Worm (Caenorhabditis elegans) whole organism, young adult: ENCODE measurements around the gene bath-38.

Source experiments
- F22D6.2 ChIP-seq: sonication (generic microtip); optimal IDR thresholded peaks from 2 replicates; lab custom pipeline; 2016; ENCODE audit warnings: mild to moderate bottlenecking, missing genetic modification characterization, missing compliant biosample characterization
- F33H1.4 ChIP-seq: fragments of 200-800 bp; sonication (Bioruptor generic); IDR thresholded peaks from 2 replicates; pipeline ENCODE4 v1.3.6; 2022; ENCODE audit warnings: missing genetic modification reagents, missing genetic modification characterization, missing compliant biosample characterization
- F57C9.4 ChIP-seq: sonication (generic microtip); optimal IDR thresholded peaks from 2 replicates; lab custom pipeline; 2017; ENCODE audit warnings: mild to moderate bottlenecking, missing genetic modification characterization, missing compliant biosample characterization
- K11D2.4 ChIP-seq: fragments of 200-800 bp; sonication (Bioruptor generic); IDR thresholded peaks from 2 replicates; pipeline ENCODE4 v1.3.6; 2022; ENCODE audit warnings: missing genetic modification reagents, missing genetic modification characterization, missing compliant biosample characterization
- K12H6.12 ChIP-seq: fragments of 200-800 bp; sonication (Bioruptor generic); optimal IDR thresholded peaks from 2 replicates; lab custom pipeline; 2018; ENCODE audit warnings: mild to moderate bottlenecking, missing genetic modification characterization, missing compliant biosample characterization
- T26A5.8 ChIP-seq: sonication (generic microtip); optimal IDR thresholded peaks from 2 replicates; lab custom pipeline; 2016; ENCODE audit warnings: missing genetic modification characterization, missing compliant biosample characterization
- Y53F4B.3 ChIP-seq: fragments of 200-800 bp; sonication (Bioruptor generic); IDR thresholded peaks from 2 replicates; pipeline ENCODE4 v1.3.6; 2022; ENCODE audit warnings: missing genetic modification reagents, missing genetic modification characterization, missing compliant biosample characterization
- Y67H2A.10 ChIP-seq: fragments of 200-800 bp; sonication (Bioruptor generic); conservative IDR thresholded peaks from 2 replicates; pipeline ENCODE4 v1.3.6; 2022; ENCODE audit warnings: missing genetic modification reagents, missing genetic modification characterization, missing compliant biosample characterization
- ZK185.1 ChIP-seq: sonication (generic microtip); optimal IDR thresholded peaks from 2 replicates; lab custom pipeline; 2016; ENCODE audit warnings: mild to moderate bottlenecking, missing genetic modification characterization, missing compliant biosample characterization; ENCODE audit not compliant: poor library complexity, severe bottlenecking
- aptf-2 ChIP-seq: fragments of 200-800 bp; sonication (Bioruptor generic); conservative IDR thresholded peaks from 2 replicates; pipeline ENCODE4 v1.3.6; 2022; ENCODE audit warnings: missing genetic modification reagents, missing genetic modification characterization, missing compliant biosample characterization
- athp-1 ChIP-seq: sonication (generic microtip); optimal IDR thresholded peaks from 2 replicates; lab custom pipeline; 2017; ENCODE audit warnings: mild to moderate bottlenecking, missing genetic modification characterization, missing compliant biosample characterization
- attf-3 ChIP-seq: fragments of 200-800 bp; sonication (Bioruptor generic); conservative IDR thresholded peaks from 2 replicates; pipeline ENCODE4 v1.3.6; 2022; ENCODE audit warnings: missing genetic modification reagents, missing genetic modification characterization, missing compliant biosample characterization
- bed-1 ChIP-seq: fragments of 200-800 bp; sonication (Bioruptor generic); IDR thresholded peaks from 2 replicates; pipeline ENCODE4 v1.3.6; 2022; ENCODE audit warnings: missing genetic modification reagents, missing genetic modification characterization, missing compliant biosample characterization
- ccch-3 ChIP-seq: fragments of 200-800 bp; sonication (Bioruptor generic); optimal IDR thresholded peaks from 2 replicates; lab custom pipeline; 2018; ENCODE audit warnings: mild to moderate bottlenecking, missing genetic modification characterization, missing compliant biosample characterization
- cebp-1 ChIP-seq, 2 experiments: fragments of 200-800 bp in 1 of 2; sonication (Bioruptor generic) in 1 of 2; sonication (generic microtip) in 1 of 2; IDR thresholded peaks in 1 of 2; optimal IDR thresholded peaks in 1 of 2; 2 replicates each; pipeline versions ENCODE4 v1.3.6 to Lab custom; 2017 to 2022; ENCODE audit warnings: missing compliant biosample characterization in 2 of 2, missing genetic modification characterization in 2 of 2, mild to moderate bottlenecking in 1 of 2, missing genetic modification reagents in 1 of 2, moderate library complexity in 1 of 2
- cebp-2 ChIP-seq: fragments of 200-800 bp; sonication (Bioruptor generic); IDR thresholded peaks from 2 replicates; pipeline ENCODE4 v1.3.6; 2022; ENCODE audit warnings: missing genetic modification characterization, missing compliant biosample characterization
- ceh-40 ChIP-seq: fragments of 200-800 bp; sonication (Bioruptor generic); IDR thresholded peaks from 2 replicates; pipeline ENCODE4 v1.3.6; 2022; ENCODE audit warnings: missing genetic modification characterization, missing compliant biosample characterization
- chd-7 ChIP-seq: sonication (generic microtip); optimal IDR thresholded peaks from 2 replicates; lab custom pipeline; 2016; ENCODE audit warnings: mild to moderate bottlenecking, missing genetic modification characterization, moderate library complexity, missing compliant biosample characterization
- dpl-1 ChIP-seq: fragments of 150-350 bp; optimal IDR thresholded peaks from 2 replicates; lab custom pipeline; 2014; ENCODE audit warnings: missing biosample characterization, missing genetic modification reagents, missing genetic modification characterization
- egl-18 ChIP-seq: fragments of 200-800 bp; sonication (Bioruptor generic); IDR thresholded peaks from 2 replicates; pipeline ENCODE4 v1.3.6; 2022; ENCODE audit warnings: missing genetic modification reagents, missing genetic modification characterization, missing compliant biosample characterization
- egl-44 ChIP-seq: fragments of 200-800 bp; sonication (Bioruptor generic); IDR thresholded peaks from 2 replicates; pipeline ENCODE4 v1.3.6; 2022; ENCODE audit warnings: missing genetic modification reagents, missing genetic modification characterization, missing compliant biosample characterization
- ekl-4 ChIP-seq: fragments of 200-800 bp; sonication (Bioruptor generic); IDR thresholded peaks from 2 replicates; pipeline ENCODE4 v1.3.6; 2022; ENCODE audit warnings: missing genetic modification reagents, missing genetic modification characterization, missing compliant biosample characterization
- hmg-1.2 ChIP-seq: fragments of 200-800 bp; sonication (Bioruptor generic); IDR thresholded peaks from 2 replicates; pipeline ENCODE4 v1.3.6; 2022; ENCODE audit warnings: missing genetic modification reagents, missing genetic modification characterization, missing compliant biosample characterization
- hsf-1 ChIP-seq: fragments of 200-800 bp; sonication (Bioruptor generic); IDR thresholded peaks from 2 replicates; pipeline ENCODE4 v1.3.6; 2022; ENCODE audit warnings: missing genetic modification reagents, missing genetic modification characterization, missing compliant biosample characterization
- let-526 ChIP-seq: fragments of 200-800 bp; sonication (Bioruptor generic); IDR thresholded peaks from 2 replicates; pipeline ENCODE4 v1.3.6; 2022; ENCODE audit warnings: missing genetic modification reagents, missing genetic modification characterization, missing compliant biosample characterization
- let-607 ChIP-seq, 2 experiments: fragments of 200-800 bp in 1 of 2; sonication (Bioruptor generic) in 1 of 2; sonication (generic microtip) in 1 of 2; optimal IDR thresholded peaks; 2 replicates each; lab custom pipeline; 2016 to 2018; ENCODE audit warnings: mild to moderate bottlenecking in 2 of 2, missing compliant biosample characterization in 2 of 2, missing genetic modification characterization in 2 of 2, moderate library complexity in 2 of 2, missing genotype in 1 of 2
- lin-40 ChIP-seq: sonication (generic microtip); optimal IDR thresholded peaks from 2 replicates; lab custom pipeline; 2016; ENCODE audit warnings: missing genetic modification characterization, mild to moderate bottlenecking, missing compliant biosample characterization, missing genotype, missing genetic modification reagents
- lsl-1 ChIP-seq: fragments of 200-800 bp; sonication (Bioruptor generic); optimal IDR thresholded peaks from 2 replicates; lab custom pipeline; 2018; ENCODE audit warnings: mild to moderate bottlenecking, missing genetic modification characterization, moderate library complexity, missing compliant biosample characterization
- lsy-27 ChIP-seq: sonication (generic microtip); optimal IDR thresholded peaks from 2 replicates; lab custom pipeline; 2017; ENCODE audit warnings: missing genetic modification characterization, mild to moderate bottlenecking, missing compliant biosample characterization, antibody characterized with exemption, missing genotype, borderline replicate concordance; ENCODE audit not compliant: insufficient read depth
- madf-3 ChIP-seq: fragments of 200-800 bp; sonication (Bioruptor generic); IDR thresholded peaks from 2 replicates; pipeline ENCODE4 v1.3.6; 2022; ENCODE audit warnings: missing genetic modification reagents, missing genetic modification characterization, missing compliant biosample characterization
- madf-6 ChIP-seq: fragments of 200-800 bp; sonication (Bioruptor generic); IDR thresholded peaks from 2 replicates; pipeline ENCODE4 v1.3.6; 2022; ENCODE audit warnings: missing genetic modification reagents, missing genetic modification characterization, missing compliant biosample characterization
- nhr-120 ChIP-seq: fragments of 200-800 bp; sonication (Bioruptor generic); IDR thresholded peaks from 2 replicates; pipeline ENCODE4 v1.3.6; 2022; ENCODE audit warnings: missing genetic modification characterization, missing compliant biosample characterization
- nhr-27 ChIP-seq: fragments of 200-800 bp; sonication (Bioruptor generic); optimal IDR thresholded peaks from 2 replicates; lab custom pipeline; 2018; ENCODE audit warnings: mild to moderate bottlenecking, missing genetic modification characterization, moderate library complexity, missing compliant biosample characterization
- nhr-80 ChIP-seq: sonication (generic microtip); optimal IDR thresholded peaks from 2 replicates; lab custom pipeline; 2016; ENCODE audit warnings: missing genetic modification characterization, missing compliant biosample characterization
- snpc-4 ChIP-seq, 5 experiments: fragments of 150-350 bp in 1 of 5; sonication (generic microtip) in 4 of 5; optimal IDR thresholded peaks; 2 replicates each; lab custom pipeline; 2014 to 2018; ENCODE audit warnings: missing genetic modification characterization in 5 of 5, missing biosample characterization in 3 of 5, antibody characterized with exemption in 2 of 5, mild to moderate bottlenecking in 2 of 5, missing compliant biosample characterization in 2 of 5, missing genotype in 2 of 5, moderate library complexity in 2 of 5, missing genetic modification reagents in 1 of 5
- xnd-1 ChIP-seq: sonication (generic microtip); optimal IDR thresholded peaks from 2 replicates; lab custom pipeline; 2016; ENCODE audit warnings: missing genotype, missing genetic modification reagents, missing genetic modification characterization, missing compliant biosample characterization
- ztf-25 ChIP-seq: fragments of 200-800 bp; sonication (Bioruptor generic); IDR thresholded peaks from 2 replicates; pipeline ENCODE4 v1.3.6; 2022; ENCODE audit warnings: missing genetic modification reagents, missing genetic modification characterization, missing compliant biosample characterization
- ztf-26 ChIP-seq: sonication (generic microtip); optimal IDR thresholded peaks from 2 replicates; lab custom pipeline; 2017; ENCODE audit warnings: missing genetic modification characterization, missing compliant biosample characterization
- ztf-28 ChIP-seq: fragments of 200-800 bp; sonication (Bioruptor generic); IDR thresholded peaks from 2 replicates; pipeline ENCODE4 v1.3.6; 2022; ENCODE audit warnings: missing genetic modification reagents, missing genetic modification characterization, missing compliant biosample characterization
- ztf-6 ChIP-seq: fragments of 200-800 bp; sonication (Bioruptor generic); IDR thresholded peaks from 2 replicates; pipeline ENCODE4 v1.3.6; 2022; ENCODE audit warnings: missing genetic modification reagents, missing genetic modification characterization, missing compliant biosample characterization

The bath-38 gene

DNA sequence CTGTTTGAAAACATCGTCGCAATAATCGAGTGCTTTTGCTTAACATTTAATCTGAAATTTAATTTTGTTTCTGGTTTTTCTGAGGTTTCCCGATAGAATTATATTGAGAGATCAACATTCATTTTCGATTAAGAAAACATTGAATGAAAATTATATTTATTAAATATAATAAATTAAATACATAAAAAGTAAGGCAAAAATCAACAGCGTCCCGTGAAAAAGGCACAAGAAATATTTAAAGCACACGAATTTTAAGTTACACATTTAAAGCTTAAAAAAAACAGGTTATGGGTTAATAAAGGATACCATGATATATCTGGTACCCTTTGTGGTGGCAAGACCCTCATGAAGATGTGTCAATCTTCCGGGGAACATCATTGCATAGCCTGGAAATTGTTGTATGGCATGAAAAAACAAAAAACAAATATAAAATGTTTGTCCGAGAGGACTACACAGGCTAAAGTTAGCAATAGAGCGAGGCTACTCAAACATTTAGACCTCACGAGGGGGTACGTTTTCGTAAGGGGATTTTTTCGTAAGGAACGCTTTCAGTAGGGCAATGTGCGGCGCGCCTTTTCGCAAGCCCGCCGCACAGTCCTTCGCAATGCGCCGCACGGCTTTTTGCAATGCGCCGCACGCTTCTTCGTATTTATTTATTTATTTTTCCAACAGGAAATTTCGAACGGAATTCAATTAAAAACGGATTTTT lies 11.8 kb downstream of the bath-38 start, which contains the start of gene mtcu-2 (continued):
- peak; percentile 65 for TF ChIP-seq ztf-26 (tag; lab: Kevin White, UChicago)
- peak; percentile 100 for TF ChIP-seq ztf-25 (GFP tag; lab: Robert Waterston, UW)
- peak; percentile 50 to 54 for TF ChIP-seq let-607 (tag; optimal IDR thresholded peaks at IDR 0.05; lab: Kevin White, UChicago)
- peak; percentile 99 for TF ChIP-seq ekl-4 (GFP tag; lab: Robert Waterston, UW)
- TF ChIP-seq lsl-1 (GFP tag; lab: Kevin White, UChicago): peak; percentile 63
- TF ChIP-seq egl-44 (GFP tag; lab: Robert Waterston, UW): peak; percentile 98
- peak; percentile 58 for TF ChIP-seq ZK185.1 (tag; lab: Kevin White, UChicago)
- peak; percentile 95 for TF ChIP-seq madf-6
- peak; percentile 96 for TF ChIP-seq ztf-6 (GFP tag; lab: Robert Waterston, UW)
- peak; percentile 87 for TF ChIP-seq athp-1
- 0 out of 2 replicates have a peak, but pooled peaks have one; percentile 85 for TF ChIP-seq bed-1 (GFP tag; lab: Robert Waterston, UW)
- peak; percentile 90 for TF ChIP-seq attf-3 (GFP tag; lab: Robert Waterston, UW)
- TF ChIP-seq ztf-28 (GFP tag; lab: Robert Waterston, UW): peak; percentile 99
- peak; percentile 16 for TF ChIP-seq xnd-1 (tag; lab: Kevin White, UChicago)
- peak; percentile 98 for TF ChIP-seq Y67H2A.10 (GFP tag; lab: Robert Waterston, UW)
- peak; percentile 97 for TF ChIP-seq aptf-2 (GFP tag; lab: Robert Waterston, UW)
- peak; percentile 73 for TF ChIP-seq lin-40 (tag; lab: Kevin White, UChicago)
- peak; percentile 94 for TF ChIP-seq cebp-1 (GFP tag; IDR thresholded peaks at IDR 0.05; lab: Robert Waterston, UW)
- TF ChIP-seq cebp-1 (tag; optimal IDR thresholded peaks at IDR 0.05; lab: Kevin White, UChicago): peak; percentile 82
- TF ChIP-seq egl-18 (GFP tag; lab: Robert Waterston, UW): peak; percentile 96
- TF ChIP-seq nhr-80 (tag; lab: Kevin White, UChicago): peak; percentile 46
- peak; percentile 73; the same call in 1 of the 2 replicates for TF ChIP-seq ceh-40
- TF ChIP-seq hsf-1 (GFP tag; lab: Robert Waterston, UW): peak; percentile 80
- peak; percentile 92 for TF ChIP-seq cebp-2 (GFP tag; lab: Robert Waterston, UW)
- 0 out of 2 replicates have a peak, but pooled peaks have one; percentile 57 for TF ChIP-seq nhr-120 (GFP tag; lab: Robert Waterston, UW)
- peak; percentile 95 for TF ChIP-seq madf-3 (GFP tag; lab: Robert Waterston, UW)
- peak; percentile 98 for TF ChIP-seq K11D2.4 (GFP tag; lab: Robert Waterston, UW)
- TF ChIP-seq Y53F4B.3 (GFP tag; lab: Robert Waterston, UW): peak; percentile 92
- peak; percentile 88 for TF ChIP-seq F33H1.4 (GFP tag; lab: Robert Waterston, UW)

DNA sequence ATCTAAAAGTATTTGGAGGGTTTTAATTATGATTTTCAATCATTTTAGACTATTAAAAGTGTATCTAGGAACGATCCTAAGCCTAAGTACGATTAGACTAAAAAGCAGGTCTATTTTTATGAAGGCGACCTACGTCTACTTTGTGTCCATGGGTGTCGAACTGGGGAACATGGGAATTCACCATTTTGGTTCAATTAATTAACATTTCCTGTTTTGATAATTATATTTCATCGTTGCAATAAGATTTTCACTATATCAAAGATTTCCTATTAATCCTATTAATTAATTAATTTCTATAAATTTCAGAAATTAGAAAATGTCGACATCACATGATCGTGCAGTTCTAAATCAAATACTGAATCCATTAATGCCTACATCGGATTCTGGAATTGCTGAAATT lies 15.2 kb downstream of the bath-38 start, which contains the start of gene ttc-36:
TSS of gene ttc-36 (plus strand) at position 301 of the 400 bp plus-strand sequence.
- TF ChIP-seq lsl-1 (GFP tag; lab: Kevin White, UChicago): no peak
- TF ChIP-seq hmg-1.2 (GFP tag; lab: Robert Waterston, UW): no peak
- no peak for TF ChIP-seq ekl-4 (GFP tag; lab: Robert Waterston, UW)
- no peak for TF ChIP-seq K12H6.12 (tag; lab: Kevin White, UChicago)
- TF ChIP-seq T26A5.8: no peak
- no peak for TF ChIP-seq ccch-3 (GFP tag; lab: Kevin White, UChicago)
- no peak for TF ChIP-seq F57C9.4
- no peak for TF ChIP-seq ztf-28 (GFP tag; lab: Robert Waterston, UW)
- TF ChIP-seq nhr-120 (GFP tag; lab: Robert Waterston, UW): no peak
- TF ChIP-seq nhr-27: no peak
- no peak for TF ChIP-seq dpl-1
- TF ChIP-seq let-526 (GFP tag; lab: Robert Waterston, UW): no peak
- no peak for TF ChIP-seq attf-3 (GFP tag; lab: Robert Waterston, UW)
- no peak for TF ChIP-seq chd-7 (tag; lab: Kevin White, UChicago)
- TF ChIP-seq F22D6.2 (tag; lab: Kevin White, UChicago): no peak
- TF ChIP-seq lin-40 (tag; lab: Kevin White, UChicago): no peak
- TF ChIP-seq lsy-27: no peak
- TF ChIP-seq snpc-4 (GFP tag; optimal IDR thresholded peaks at IDR 0.05; lab: Kevin White, UChicago): no peak
- TF ChIP-seq snpc-4 (tag; optimal IDR thresholded peaks at IDR 0.05; lab: Kevin White, UChicago): no peak
- no peak for TF ChIP-seq Y67H2A.10 (GFP tag; lab: Robert Waterston, UW)
